Fruit fly (Drosophila melanogaster): ENCODE data around the gene Spec2.

Gene Spec2

DNA sequence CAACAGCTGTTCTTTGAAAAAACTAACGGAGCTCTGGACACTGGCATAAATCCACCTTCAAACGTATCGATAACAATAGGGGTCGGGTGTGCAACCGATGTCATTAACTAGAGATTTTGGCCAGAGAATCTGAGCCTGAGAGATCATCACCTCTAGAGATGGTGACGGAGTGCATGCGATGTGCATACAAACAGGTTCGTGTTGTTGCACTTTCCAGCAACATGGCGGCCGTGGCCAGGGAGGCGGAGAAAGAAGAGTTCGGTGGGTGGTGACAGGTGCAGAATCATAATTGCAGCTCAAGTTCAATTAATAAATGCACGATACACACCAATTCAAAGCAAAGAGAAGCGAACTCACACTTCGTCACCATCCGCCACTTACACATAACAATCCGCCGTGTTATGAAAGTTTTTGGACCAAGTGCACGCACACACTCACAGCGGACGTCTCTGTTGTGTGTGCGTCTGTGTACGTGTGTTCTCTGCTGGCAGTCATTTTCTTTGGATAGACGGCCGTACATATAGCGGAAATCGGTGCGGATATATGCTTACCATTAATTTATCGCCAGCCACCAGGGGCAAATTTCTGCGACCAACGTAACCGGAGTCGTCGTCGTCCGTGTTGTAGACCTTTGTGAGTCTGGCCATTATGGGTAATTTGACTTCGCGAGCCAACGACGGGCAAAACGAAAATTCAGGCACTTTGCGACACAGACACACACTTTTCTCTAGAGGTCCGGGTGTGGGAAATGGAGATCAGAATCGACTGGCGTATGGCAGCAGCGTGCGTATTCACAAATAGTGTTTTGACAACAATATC lies 35.3 kb upstream of the Spec2 start:
- TF ChIP-seq CG5204 (GFP tag; optimal IDR thresholded peaks at IDR 0.05) (no peak), ovo (GFP tag; optimal IDR thresholded peaks at IDR 0.05) (peak; percentile 77), Mnt (GFP tag; optimal IDR thresholded peaks at IDR 0.05) (no peak), bab1 (GFP tag; optimal IDR thresholded peaks at IDR 0.05) (peak; percentile 22), CG12768 (GFP tag; optimal IDR thresholded peaks at IDR 0.05) (peak; percentile 32), CG7045 (GFP tag; optimal IDR thresholded peaks at IDR 0.05) (no peak), CG1620 (GFP tag; optimal IDR thresholded peaks at IDR 0.05) (no peak), cic (GFP tag; optimal IDR thresholded peaks at IDR 0.05) (peak; percentile 35), cnc (optimal IDR thresholded peaks at IDR 0.05) (no peak)

- TF ChIP-seq kay (GFP tag; ENCODE audit: borderline replicate concordance), result no peak
- TF ChIP-seq CG12768 (GFP tag; optimal IDR thresholded peaks at IDR 0.05), result peak; percentile 90
- peak; percentile 84 for TF ChIP-seq CG14711 (tag; optimal IDR thresholded peaks at IDR 0.05)
- peak; percentile 80 for TF ChIP-seq pad (GFP tag; optimal IDR thresholded peaks at IDR 0.05)
- TF ChIP-seq CG33017 (tag; optimal IDR thresholded peaks at IDR 0.05), result peak; percentile 84
- peak; percentile 97 for TF ChIP-seq ovo (GFP tag; optimal IDR thresholded peaks at IDR 0.05)
- peak; percentile 92 for TF ChIP-seq CG7101 (tag; optimal IDR thresholded peaks at IDR 0.05)
- peak; percentile 86 for TF ChIP-seq tj (GFP tag; optimal IDR thresholded peaks at IDR 0.05)
- TF ChIP-seq Crg-1 (GFP tag; optimal IDR thresholded peaks at IDR 0.05), result peak; percentile 90
- peak; percentile 61 for TF ChIP-seq cic (GFP tag; optimal IDR thresholded peaks at IDR 0.05)
- TF ChIP-seq CG7045 (GFP tag; optimal IDR thresholded peaks at IDR 0.05), result peak; percentile 91
- TF ChIP-seq CG11617 (GFP tag; optimal IDR thresholded peaks at IDR 0.05), result peak; percentile 94
- TF ChIP-seq CG5204 (GFP tag; optimal IDR thresholded peaks at IDR 0.05), result no peak
- peak; percentile 87 for TF ChIP-seq Clk (GFP tag; optimal IDR thresholded peaks at IDR 0.05)
- TF ChIP-seq Hr96 (GFP tag; optimal IDR thresholded peaks at IDR 0.05), result peak; percentile 87
- TF ChIP-seq toe (GFP tag; optimal IDR thresholded peaks at IDR 0.05), result peak; percentile 98
- TF ChIP-seq CG1620 (GFP tag; optimal IDR thresholded peaks at IDR 0.05), result peak; percentile 98
- TF ChIP-seq bab1 (GFP tag; optimal IDR thresholded peaks at IDR 0.05), result peak; percentile 90
- peak; percentile 87 for TF ChIP-seq Mnt (GFP tag; optimal IDR thresholded peaks at IDR 0.05)
- TF ChIP-seq cnc (optimal IDR thresholded peaks at IDR 0.05), result no peak
Observed at dm6 chr3R:5654692-5655181, 30.8 kb upstream of the Spec2 start, which contains the start of the genes elm and MED27. Gene elm (minus strand): TSS chr3R:5654861. Gene MED27 (plus strand): TSS chr3R:5655139.

DNA sequence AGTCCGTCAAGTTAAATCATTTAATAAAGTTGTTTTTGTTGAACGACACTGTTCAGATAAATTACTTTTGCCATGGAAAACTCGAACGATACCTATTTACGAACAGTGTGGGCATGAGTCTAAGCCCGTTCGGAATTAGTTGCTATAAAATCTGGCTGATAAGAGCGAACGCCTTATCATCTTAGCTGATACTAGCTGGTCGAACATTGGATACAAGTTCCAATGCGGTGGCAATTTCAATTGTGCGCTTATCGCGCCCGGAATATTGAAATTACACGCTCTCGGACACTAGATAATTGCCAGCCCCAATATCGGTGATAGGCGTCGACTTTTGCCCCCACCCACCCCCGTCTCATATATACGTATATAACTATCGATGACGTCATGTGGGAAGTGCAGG lies 30.0 kb upstream of the Spec2 start:
- peak; percentile 48 for TF ChIP-seq cic (GFP tag; optimal IDR thresholded peaks at IDR 0.05)
- TF ChIP-seq CG7101 (tag; optimal IDR thresholded peaks at IDR 0.05), result no peak

- TF ChIP-seq bab1 (GFP tag; optimal IDR thresholded peaks at IDR 0.05) (no peak), CG14711 (tag; optimal IDR thresholded peaks at IDR 0.05) (no peak), Hr96 (GFP tag; optimal IDR thresholded peaks at IDR 0.05) (no peak), CG7101 (tag; optimal IDR thresholded peaks at IDR 0.05) (no peak), toe (GFP tag; optimal IDR thresholded peaks at IDR 0.05) (no peak), pad (GFP tag; optimal IDR thresholded peaks at IDR 0.05) (no peak), CG5204 (GFP tag; optimal IDR thresholded peaks at IDR 0.05) (no peak), CG7045 (GFP tag; optimal IDR thresholded peaks at IDR 0.05) (no peak), cnc (optimal IDR thresholded peaks at IDR 0.05) (no peak), ovo (GFP tag; optimal IDR thresholded peaks at IDR 0.05) (no peak), Clk (GFP tag; optimal IDR thresholded peaks at IDR 0.05) (no peak), CG33017 (tag; optimal IDR thresholded peaks at IDR 0.05) (no peak)
Observed at dm6 chr3R:5649903-5650302, 26.0 kb upstream of the Spec2 start.

dm6 chr3R:5648569-5649476 lies 24.9 kb upstream of the Spec2 start, which contains the start of the genes MTA1-like and Sec23:
Gene MTA1-like (minus strand): TSS chr3R:5648738.
Gene Sec23 (plus strand): TSS chr3R:5649065.
- TF ChIP-seq bab1 (GFP tag; optimal IDR thresholded peaks at IDR 0.05), result peak; percentile 42
- peak; percentile 96 for TF ChIP-seq tj (GFP tag; optimal IDR thresholded peaks at IDR 0.05)
- peak; percentile 61 for TF ChIP-seq toe (GFP tag; optimal IDR thresholded peaks at IDR 0.05)
- peak; percentile 60 for TF ChIP-seq Crg-1 (GFP tag; optimal IDR thresholded peaks at IDR 0.05)
- TF ChIP-seq cnc (optimal IDR thresholded peaks at IDR 0.05), result no peak
- peak; percentile 29 for TF ChIP-seq CG7045 (GFP tag; optimal IDR thresholded peaks at IDR 0.05)
- peak; percentile 37 for TF ChIP-seq Clk (GFP tag; optimal IDR thresholded peaks at IDR 0.05)
- TF ChIP-seq pad (GFP tag; optimal IDR thresholded peaks at IDR 0.05), result peak; percentile 56
- TF ChIP-seq CG14711 (tag; optimal IDR thresholded peaks at IDR 0.05), result peak; percentile 60
- no peak for TF ChIP-seq kay (GFP tag; ENCODE audit: borderline replicate concordance)
- peak; percentile 72 for TF ChIP-seq CG1620 (GFP tag; optimal IDR thresholded peaks at IDR 0.05)
- TF ChIP-seq CG12768 (GFP tag; optimal IDR thresholded peaks at IDR 0.05), result peak; percentile 39
- TF ChIP-seq Mnt (GFP tag; optimal IDR thresholded peaks at IDR 0.05), result peak; percentile 26
- TF ChIP-seq CG5204 (GFP tag; optimal IDR thresholded peaks at IDR 0.05), result no peak
- TF ChIP-seq CG33017 (tag; optimal IDR thresholded peaks at IDR 0.05), result peak; percentile 54
- peak; percentile 75 for TF ChIP-seq CG7101 (tag; optimal IDR thresholded peaks at IDR 0.05)
- peak; percentile 60 for TF ChIP-seq Hr96 (GFP tag; optimal IDR thresholded peaks at IDR 0.05)
- TF ChIP-seq cic (GFP tag; optimal IDR thresholded peaks at IDR 0.05), result peak; percentile 33
- peak; percentile 86 for TF ChIP-seq CG11617 (GFP tag; optimal IDR thresholded peaks at IDR 0.05)
- peak; percentile 56 for TF ChIP-seq ovo (GFP tag; optimal IDR thresholded peaks at IDR 0.05)

Measured in whole organism, adult.